Worm (Caenorhabditis elegans) whole organism, mixed stage, embryonic: ENCODE results near the gene cpg-19.
A peak's percentile ranks its signal among the peaks of the same experiment; 100 is the strongest.

Source experiments
- M03D4.4 ChIP-seq: sonication (generic microtip); optimal IDR thresholded peaks from 2 replicates; lab custom pipeline; 2017; ENCODE audit warnings: mild to moderate bottlenecking, missing genetic modification characterization, missing compliant biosample characterization
- bed-3 ChIP-seq: fragments of 200-800 bp; sonication (Bioruptor generic); optimal IDR thresholded peaks from 3 replicates; lab custom pipeline; 2018; ENCODE audit warnings: mild to moderate bottlenecking, missing genetic modification characterization, moderate library complexity, missing compliant biosample characterization
- ceh-39 ChIP-seq: fragments of 150-350 bp; optimal IDR thresholded peaks from 2 replicates; lab custom pipeline; 2014; ENCODE audit warnings: missing biosample characterization, missing genetic modification characterization
- ceh-43 ChIP-seq: fragments of 200-800 bp; sonication (Bioruptor generic); optimal IDR thresholded peaks from 2 replicates; lab custom pipeline; 2018; ENCODE audit warnings: mild to moderate bottlenecking, missing genetic modification characterization, moderate library complexity, missing compliant biosample characterization
- ceh-83 ChIP-seq: fragments of 200-800 bp; sonication (Bioruptor generic); optimal IDR thresholded peaks from 2 replicates; lab custom pipeline; 2018; ENCODE audit warnings: mild to moderate bottlenecking, missing genetic modification characterization, missing compliant biosample characterization
- ces-1 ChIP-seq: fragments of 150-350 bp; optimal IDR thresholded peaks from 2 replicates; lab custom pipeline; 2014; ENCODE audit warnings: missing biosample characterization, missing genetic modification reagents, missing genetic modification characterization
- cnd-1 ChIP-seq: fragments of 200-800 bp; sonication (Bioruptor generic); optimal IDR thresholded peaks from 2 replicates; lab custom pipeline; 2018; ENCODE audit warnings: mild to moderate bottlenecking, missing genetic modification characterization, missing compliant biosample characterization
- drap-1 ChIP-seq: fragments of 200-800 bp; sonication (Bioruptor generic); optimal IDR thresholded peaks from 3 replicates; lab custom pipeline; 2018; ENCODE audit warnings: mild to moderate bottlenecking, missing genetic modification characterization, missing compliant biosample characterization
- elt-1 ChIP-seq: sonication (generic microtip); optimal IDR thresholded peaks from 2 replicates; lab custom pipeline; 2017; ENCODE audit warnings: missing genetic modification characterization, mild to moderate bottlenecking, missing compliant biosample characterization, antibody characterized with exemption, moderate library complexity, borderline replicate concordance; ENCODE audit not compliant: insufficient read depth
- elt-3 ChIP-seq: fragments of 150-350 bp; optimal IDR thresholded peaks from 2 replicates; lab custom pipeline; 2014; ENCODE audit warnings: missing biosample characterization, missing genetic modification characterization
- flh-1 ChIP-seq: fragments of 200-800 bp; sonication (Bioruptor generic); optimal IDR thresholded peaks from 2 replicates; lab custom pipeline; 2018; ENCODE audit warnings: mild to moderate bottlenecking, missing genetic modification characterization, moderate library complexity, missing compliant biosample characterization
- ham-2 ChIP-seq: fragments of 200-800 bp; sonication (Bioruptor generic); optimal IDR thresholded peaks from 2 replicates; lab custom pipeline; 2018; ENCODE audit warnings: mild to moderate bottlenecking, missing genetic modification characterization, missing compliant biosample characterization
- hlh-1 ChIP-seq: fragments of 150-350 bp; optimal IDR thresholded peaks from 2 replicates; lab custom pipeline; 2014; ENCODE audit warnings: missing biosample characterization, missing genetic modification reagents, missing genetic modification characterization
- lin-13 ChIP-seq: fragments of 150-350 bp; optimal IDR thresholded peaks from 2 replicates; lab custom pipeline; 2014; ENCODE audit warnings: missing biosample characterization, missing genetic modification characterization
- lin-32 ChIP-seq: fragments of 200-800 bp; sonication (Bioruptor generic); optimal IDR thresholded peaks from 2 replicates; lab custom pipeline; 2018; ENCODE audit warnings: mild to moderate bottlenecking, missing genetic modification characterization, missing compliant biosample characterization
- lsy-2 ChIP-seq: fragments of 150-350 bp; optimal IDR thresholded peaks from 2 replicates; lab custom pipeline; 2014; ENCODE audit warnings: missing biosample characterization, missing genetic modification characterization
- mep-1 ChIP-seq: fragments of 150-350 bp; optimal IDR thresholded peaks from 2 replicates; lab custom pipeline; 2017; ENCODE audit warnings: missing biosample characterization, missing genetic modification reagents, missing genetic modification characterization, inconsistent platforms
- mls-2 ChIP-seq: sonication (generic microtip); optimal IDR thresholded peaks from 2 replicates; lab custom pipeline; 2016; ENCODE audit warnings: mild to moderate bottlenecking, missing genetic modification characterization, moderate library complexity, missing compliant biosample characterization
- nhr-12 ChIP-seq: fragments of 150-350 bp; optimal IDR thresholded peaks from 2 replicates; lab custom pipeline; 2014; ENCODE audit warnings: missing biosample characterization, missing genetic modification characterization
- nhr-2 ChIP-seq: fragments of 150-350 bp; optimal IDR thresholded peaks from 2 replicates; lab custom pipeline; 2014; ENCODE audit warnings: missing biosample characterization, missing genetic modification characterization
- nhr-237 ChIP-seq: fragments of 150-350 bp; optimal IDR thresholded peaks from 2 replicates; lab custom pipeline; 2014; ENCODE audit warnings: missing biosample characterization, missing genetic modification characterization
- nhr-76 ChIP-seq: sonication (generic microtip); optimal IDR thresholded peaks from 2 replicates; lab custom pipeline; 2017; ENCODE audit warnings: missing biosample characterization, missing genetic modification characterization
- pha-4 ChIP-seq: fragments of 150-350 bp; optimal IDR thresholded peaks from 2 replicates; lab custom pipeline; 2018; ENCODE audit warnings: missing biosample characterization, missing genetic modification reagents, missing genetic modification characterization
- sem-2 ChIP-seq: fragments of 200-800 bp; sonication (Bioruptor generic); optimal IDR thresholded peaks from 2 replicates; lab custom pipeline; 2018; ENCODE audit warnings: mild to moderate bottlenecking, missing genetic modification characterization, missing compliant biosample characterization
- snpc-4 ChIP-seq: fragments of 150-350 bp; optimal IDR thresholded peaks from 2 replicates; lab custom pipeline; 2014; ENCODE audit warnings: missing biosample characterization, missing genetic modification characterization
- sptf-1 ChIP-seq: sonication (generic microtip); optimal IDR thresholded peaks from 2 replicates; lab custom pipeline; 2017; ENCODE audit warnings: mild to moderate bottlenecking, missing genetic modification characterization, moderate library complexity, missing compliant biosample characterization
- tbx-8 ChIP-seq: fragments of 200-800 bp; sonication (Bioruptor generic); optimal IDR thresholded peaks from 2 replicates; lab custom pipeline; 2018; ENCODE audit warnings: mild to moderate bottlenecking, missing genetic modification characterization, moderate library complexity, missing compliant biosample characterization
- unc-120 ChIP-seq: sonication (generic microtip); optimal IDR thresholded peaks from 2 replicates; lab custom pipeline; 2017; ENCODE audit warnings: missing genetic modification characterization, missing compliant biosample characterization; ENCODE audit not compliant: poor library complexity, severe bottlenecking
- unc-39 ChIP-seq: fragments of 150-350 bp; optimal IDR thresholded peaks from 2 replicates; lab custom pipeline; 2014; ENCODE audit warnings: missing biosample characterization, missing genetic modification characterization
- unc-62 ChIP-seq: fragments of 150-350 bp; optimal IDR thresholded peaks from 2 replicates; lab custom pipeline; 2014; ENCODE audit warnings: missing biosample characterization, missing genetic modification reagents, missing genetic modification characterization
- zip-8 ChIP-seq: fragments of 150-350 bp; optimal IDR thresholded peaks from 2 replicates; lab custom pipeline; 2014; ENCODE audit warnings: missing biosample characterization, missing genetic modification characterization

The cpg-19 gene

ce11 chrX:16604096-16604495, 17.5 kb upstream of the cpg-19 start:
- TF ChIP-seq hlh-1 (tag; lab: Kevin White, UChicago) (no peak), mep-1 (tag; lab: Kevin White, UChicago) (no peak), flh-1 (no peak), snpc-4 (tag; lab: Kevin White, UChicago) (no peak), ceh-39 (tag; lab: Kevin White, UChicago) (no peak), pha-4 (no peak), elt-3 (tag; lab: Kevin White, UChicago) (no peak), sem-2 (no peak), ceh-43 (GFP tag; lab: Kevin White, UChicago) (no peak), unc-39 (tag; lab: Kevin White, UChicago) (no peak), lin-32 (GFP tag; lab: Kevin White, UChicago) (no peak), mls-2 (tag; lab: Kevin White, UChicago) (no peak), lin-13 (tag; lab: Kevin White, UChicago) (no peak)
- TF ChIP-seq, all 35 proteins: peak for 0

DNA sequence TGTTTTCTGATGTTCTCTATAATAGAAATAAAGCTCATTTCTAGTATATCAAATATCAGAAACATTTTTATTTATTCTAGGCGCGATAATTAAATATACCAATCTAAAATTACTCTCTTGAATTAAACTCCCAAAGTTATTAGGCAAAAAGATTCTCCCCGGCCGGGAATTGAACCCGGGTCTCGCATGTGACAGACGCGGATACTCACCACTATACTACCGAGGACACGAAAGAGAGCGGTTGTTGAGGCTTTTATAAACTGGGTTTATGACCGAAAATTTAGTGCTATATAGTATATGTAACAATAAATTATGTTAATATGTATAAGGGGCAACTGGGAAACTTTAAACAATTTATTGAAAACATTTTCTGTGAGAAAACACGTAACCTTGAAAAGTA, 17.0 kb upstream of the cpg-19 start:
- TF ChIP-seq ceh-43 (GFP tag; lab: Kevin White, UChicago), result peak; percentile 72
- no peak for TF ChIP-seq nhr-12 (tag; lab: Kevin White, UChicago)
- TF ChIP-seq tbx-8 (GFP tag; lab: Kevin White, UChicago), result peak; percentile 41
- peak; percentile 29 for TF ChIP-seq ham-2 (GFP tag; lab: Kevin White, UChicago)
- peak; percentile 33 for TF ChIP-seq sem-2
- TF ChIP-seq mls-2 (tag; lab: Kevin White, UChicago), result peak; percentile 61
- peak; percentile 20 for TF ChIP-seq cnd-1 (tag; lab: Kevin White, UChicago)
- TF ChIP-seq elt-3 (tag; lab: Kevin White, UChicago), result no peak
- peak; percentile 80 for TF ChIP-seq M03D4.4
- TF ChIP-seq unc-120, result peak; percentile 66
- TF ChIP-seq drap-1 (GFP tag; lab: Kevin White, UChicago), result peak; percentile 80
- TF ChIP-seq bed-3 (GFP tag; lab: Kevin White, UChicago), result peak; percentile 68
- peak; percentile 38 for TF ChIP-seq ces-1 (GFP tag; lab: Kevin White, UChicago)
- no peak for TF ChIP-seq zip-8 (tag; lab: Kevin White, UChicago)
- TF ChIP-seq sptf-1, result peak; percentile 81
- no peak for TF ChIP-seq unc-39 (tag; lab: Kevin White, UChicago)
- TF ChIP-seq ceh-83 (GFP tag; lab: Kevin White, UChicago), result peak; percentile 79
- TF ChIP-seq lin-32 (GFP tag; lab: Kevin White, UChicago), result peak; percentile 44

DNA sequence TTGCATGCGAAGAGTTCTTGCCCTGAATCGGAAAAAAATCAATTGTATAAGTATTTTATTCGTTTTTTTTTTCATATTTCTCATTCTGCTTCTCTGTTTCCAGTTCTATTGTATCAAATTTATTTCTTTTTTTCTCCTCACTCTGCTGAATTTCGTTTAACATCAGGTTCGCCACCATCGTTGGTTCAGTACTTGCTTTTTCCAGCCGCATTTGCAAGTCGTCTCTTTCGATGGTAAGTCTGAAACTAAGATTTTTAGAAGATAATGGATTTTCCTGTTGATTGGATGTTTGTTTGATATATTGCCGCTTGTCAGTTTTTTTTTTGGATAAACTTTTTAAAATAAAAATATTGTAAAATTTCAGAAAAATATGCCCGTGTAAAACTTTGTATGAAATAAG, 14.5 kb upstream of the cpg-19 start:
- TF ChIP-seq nhr-2 (no peak), unc-62 (GFP tag; lab: Kevin White, UChicago) (no peak), mls-2 (tag; lab: Kevin White, UChicago) (no peak), ham-2 (GFP tag; lab: Kevin White, UChicago) (no peak), lsy-2 (tag; lab: Kevin White, UChicago) (no peak), cnd-1 (tag; lab: Kevin White, UChicago) (no peak), nhr-237 (no peak)

- no peak for TF ChIP-seq bed-3 (GFP tag; lab: Kevin White, UChicago)
- no peak for TF ChIP-seq nhr-76 (tag; lab: Kevin White, UChicago)
- no peak for TF ChIP-seq hlh-1 (tag; lab: Kevin White, UChicago)
- TF ChIP-seq ces-1 (GFP tag; lab: Kevin White, UChicago), result no peak
- no peak for TF ChIP-seq M03D4.4
- TF ChIP-seq sem-2, result no peak
- TF ChIP-seq ham-2 (GFP tag; lab: Kevin White, UChicago), result no peak
- TF ChIP-seq elt-1 (tag; lab: Kevin White, UChicago), result no peak
- TF ChIP-seq elt-3 (tag; lab: Kevin White, UChicago), result no peak
These were observed 12.2 kb upstream of the cpg-19 start, which contains the start of gene F59C12.3 for ce11 chrX:16609424-16609823. TSS of gene F59C12.3 (minus strand) at chrX:16609524.
